Worm (Caenorhabditis elegans) whole organism, late embryonic: ENCODE data around the gene srz-63.

Experiments
- C08G9.2 ChIP-seq: sonication (generic microtip); optimal IDR thresholded peaks from 2 replicates; lab custom pipeline; 2016; ENCODE audit warnings: mild to moderate bottlenecking, missing genetic modification characterization, moderate library complexity, missing compliant biosample characterization
- C38D4.7 ChIP-seq: fragments of 200-800 bp; sonication (Bioruptor generic); optimal IDR thresholded peaks from 2 replicates; lab custom pipeline; 2018; ENCODE audit warnings: mild to moderate bottlenecking, missing genetic modification characterization, moderate library complexity, missing compliant biosample characterization
- K02D7.2 ChIP-seq: sonication (generic microtip); optimal IDR thresholded peaks from 2 replicates; lab custom pipeline; 2017; ENCODE audit warnings: mild to moderate bottlenecking, missing genetic modification characterization, missing compliant biosample characterization
- Y22D7AL.16 ChIP-seq: sonication (generic microtip); optimal IDR thresholded peaks from 2 replicates; lab custom pipeline; 2016; ENCODE audit warnings: missing genetic modification characterization, missing compliant biosample characterization
- ahr-1 ChIP-seq: sonication (generic microtip); optimal IDR thresholded peaks from 2 replicates; lab custom pipeline; 2016; ENCODE audit warnings: missing genetic modification characterization, missing compliant biosample characterization
- ama-1 ChIP-seq: fragments of 150-350 bp; optimal IDR thresholded peaks from 2 replicates; lab custom pipeline; 2014
- ceh-14 ChIP-seq: sonication (generic microtip); optimal IDR thresholded peaks from 2 replicates; lab custom pipeline; 2016; ENCODE audit warnings: missing genotype, missing genetic modification characterization, missing compliant biosample characterization
- ceh-2 ChIP-seq: sonication (generic microtip); optimal IDR thresholded peaks from 2 replicates; lab custom pipeline; 2016; ENCODE audit warnings: missing genotype, missing genetic modification characterization, missing compliant biosample characterization
- ceh-45 ChIP-seq: fragments of 200-800 bp; sonication (Bioruptor generic); IDR thresholded peaks from 2 replicates; pipeline ENCODE4 v1.3.6; 2022; ENCODE audit warnings: missing genetic modification reagents, missing genetic modification characterization, missing compliant biosample characterization
- ceh-48 ChIP-seq: sonication (generic microtip); optimal IDR thresholded peaks from 2 replicates; lab custom pipeline; 2016; ENCODE audit warnings: missing genetic modification characterization, inconsistent platforms, missing compliant biosample characterization
- ceh-6 ChIP-seq: fragments of 200-800 bp; sonication (Bioruptor generic); optimal IDR thresholded peaks from 2 replicates; lab custom pipeline; 2018; ENCODE audit warnings: mild to moderate bottlenecking, missing genetic modification characterization, missing compliant biosample characterization
- ceh-9 ChIP-seq: sonication (generic microtip); optimal IDR thresholded peaks from 2 replicates; lab custom pipeline; 2016; ENCODE audit warnings: mild to moderate bottlenecking, missing genetic modification characterization, inconsistent platforms, missing compliant biosample characterization
- che-1 ChIP-seq: sonication (generic microtip); optimal IDR thresholded peaks from 2 replicates; lab custom pipeline; 2016; ENCODE audit warnings: mild to moderate bottlenecking, missing genetic modification characterization, missing compliant biosample characterization
- dve-1 ChIP-seq: sonication (generic microtip); optimal IDR thresholded peaks from 2 replicates; lab custom pipeline; 2017; ENCODE audit warnings: antibody characterized with exemption, mild to moderate bottlenecking, missing genetic modification characterization, missing compliant biosample characterization
- elt-2 ChIP-seq: sonication (generic microtip); optimal IDR thresholded peaks from 2 replicates; lab custom pipeline; 2016; ENCODE audit warnings: missing genetic modification reagents, missing genetic modification characterization, missing compliant biosample characterization
- elt-4 ChIP-seq: sonication (generic microtip); optimal IDR thresholded peaks from 2 replicates; lab custom pipeline; 2016; ENCODE audit warnings: missing genetic modification characterization, missing compliant biosample characterization
- ets-4 ChIP-seq: sonication (generic microtip); optimal IDR thresholded peaks from 2 replicates; lab custom pipeline; 2016; ENCODE audit warnings: missing genetic modification characterization, missing compliant biosample characterization
- fax-1 ChIP-seq: sonication (generic microtip); optimal IDR thresholded peaks from 2 replicates; lab custom pipeline; 2016; ENCODE audit warnings: missing genotype, missing genetic modification characterization, missing compliant biosample characterization
- fkh-10 ChIP-seq: fragments of 150-350 bp; optimal IDR thresholded peaks from 2 replicates; lab custom pipeline; 2014; ENCODE audit warnings: missing biosample characterization, missing genetic modification reagents, missing genetic modification characterization
- fkh-6 ChIP-seq: sonication (generic microtip); optimal IDR thresholded peaks from 2 replicates; lab custom pipeline; 2016; ENCODE audit warnings: missing genetic modification characterization, missing compliant biosample characterization
- hlh-15 ChIP-seq: sonication (generic microtip); optimal IDR thresholded peaks from 2 replicates; lab custom pipeline; 2016; ENCODE audit warnings: missing genetic modification characterization, missing compliant biosample characterization
- hlh-30 ChIP-seq: sonication (generic microtip); optimal IDR thresholded peaks from 2 replicates; lab custom pipeline; 2017; ENCODE audit warnings: antibody characterized with exemption, missing genetic modification characterization, missing compliant biosample characterization; ENCODE audit not compliant: insufficient read depth
- hlh-8 ChIP-seq: sonication (generic microtip); optimal IDR thresholded peaks from 2 replicates; lab custom pipeline; 2016; ENCODE audit warnings: missing genotype, missing genetic modification characterization, missing compliant biosample characterization
- lim-6 ChIP-seq: sonication (generic microtip); optimal IDR thresholded peaks from 2 replicates; lab custom pipeline; 2016; ENCODE audit warnings: missing genetic modification characterization, missing compliant biosample characterization
- madf-2 ChIP-seq: sonication (generic microtip); optimal IDR thresholded peaks from 2 replicates; lab custom pipeline; 2017; ENCODE audit warnings: missing genetic modification characterization, missing compliant biosample characterization
- pag-3 ChIP-seq: sonication (generic microtip); optimal IDR thresholded peaks from 2 replicates; lab custom pipeline; 2016; ENCODE audit warnings: missing compliant biosample characterization, missing genetic modification characterization, borderline replicate concordance
- pat-9 ChIP-seq: fragments of 200-800 bp; sonication (Bioruptor generic); optimal IDR thresholded peaks from 2 replicates; lab custom pipeline; 2018; ENCODE audit warnings: mild to moderate bottlenecking, missing genetic modification characterization, moderate library complexity, missing compliant biosample characterization
- sox-2 ChIP-seq: fragments of 200-800 bp; sonication (Bioruptor generic); IDR thresholded peaks from 2 replicates; pipeline ENCODE4 v1.3.6; 2022; ENCODE audit warnings: missing genetic modification reagents, missing genetic modification characterization, missing compliant biosample characterization
- syd-9 ChIP-seq: sonication (generic microtip); optimal IDR thresholded peaks from 2 replicates; lab custom pipeline; 2016; ENCODE audit warnings: mild to moderate bottlenecking, missing genetic modification characterization, moderate library complexity, missing compliant biosample characterization
- tbx-2 ChIP-seq: sonication (generic microtip); optimal IDR thresholded peaks from 2 replicates; lab custom pipeline; 2016; ENCODE audit warnings: missing genetic modification characterization, missing compliant biosample characterization
- tbx-7 ChIP-seq: sonication (generic microtip); optimal IDR thresholded peaks from 2 replicates; lab custom pipeline; 2016; ENCODE audit warnings: missing genotype, missing genetic modification characterization, missing compliant biosample characterization
- ttx-3 ChIP-seq: sonication (generic microtip); optimal IDR thresholded peaks from 2 replicates; lab custom pipeline; 2016; ENCODE audit warnings: missing genetic modification reagents, missing genetic modification characterization, missing compliant biosample characterization
- unc-42 ChIP-seq: sonication (generic microtip); optimal IDR thresholded peaks from 2 replicates; lab custom pipeline; 2016; ENCODE audit warnings: missing genotype, missing genetic modification characterization, missing compliant biosample characterization
- unc-55 ChIP-seq: sonication (generic microtip); optimal IDR thresholded peaks from 2 replicates; lab custom pipeline; 2017; ENCODE audit warnings: missing biosample characterization, missing genetic modification reagents, missing genetic modification characterization

srz-63 gene

DNA sequence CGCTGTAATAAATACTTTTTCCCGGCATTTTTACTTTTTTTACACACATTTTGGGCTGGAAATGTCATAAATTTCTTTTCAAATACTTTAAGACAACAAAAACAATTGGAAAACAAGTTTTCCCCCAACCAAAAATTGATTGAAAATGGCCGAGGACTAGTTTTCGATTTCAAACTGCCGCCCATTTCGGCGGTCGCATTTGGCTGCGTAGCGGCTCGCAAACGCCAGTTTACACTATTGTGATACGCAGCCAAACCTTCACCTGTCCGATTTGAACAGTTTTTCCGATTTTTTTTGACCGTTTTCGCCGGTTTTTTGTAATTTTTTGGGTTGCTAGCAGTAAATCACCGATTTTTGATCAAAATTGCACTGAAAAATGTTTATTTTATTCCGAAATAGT lies 42.0 kb downstream of the srz-63 start (continued):
- TF ChIP-seq ets-4 (tag; lab: Kevin White, UChicago) (peak; percentile 65), K02D7.2 (tag; lab: Kevin White, UChicago) (no peak), C08G9.2 (peak; percentile 11), elt-4 (tag; lab: Kevin White, UChicago) (no peak), ama-1 (lab: Kevin White, UChicago) (peak; percentile 61), madf-2 (peak; percentile 68), unc-42 (tag; lab: Kevin White, UChicago) (peak; percentile 72), hlh-8 (tag; lab: Kevin White, UChicago) (no peak), hlh-15 (tag; lab: Kevin White, UChicago) (peak; percentile 13), ceh-2 (peak; percentile 66), dve-1 (tag; lab: Kevin White, UChicago) (peak; percentile 90), C38D4.7 (GFP tag; lab: Kevin White, UChicago) (peak; percentile 58), hlh-30 (tag; lab: Kevin White, UChicago) (no peak), ttx-3 (tag; lab: Kevin White, UChicago) (peak; percentile 51), sox-2 (GFP tag; lab: Robert Waterston, UW) (peak; percentile 7; the same call in 1 of the 2 replicates), syd-9 (tag; lab: Kevin White, UChicago) (peak; percentile 61), ceh-45 (GFP tag; lab: Robert Waterston, UW) (0 out of 2 replicates have a peak, but pooled peaks have one; percentile 35), fkh-6 (tag; lab: Kevin White, UChicago) (no peak), fkh-10 (GFP tag; lab: Kevin White, UChicago) (no peak), ceh-6 (peak; percentile 53), pat-9 (tag; lab: Kevin White, UChicago) (peak; percentile 95), tbx-2 (tag; lab: Kevin White, UChicago) (peak; percentile 91), fax-1 (tag; lab: Kevin White, UChicago) (no peak), Y22D7AL.16 (peak; percentile 45), ceh-14 (tag; lab: Kevin White, UChicago) (peak; percentile 73), tbx-7 (tag; lab: Kevin White, UChicago) (no peak), ahr-1 (no peak), che-1 (tag; lab: Kevin White, UChicago) (peak; percentile 70), lim-6 (no peak), pag-3 (tag; lab: Kevin White, UChicago) (no peak)

DNA sequence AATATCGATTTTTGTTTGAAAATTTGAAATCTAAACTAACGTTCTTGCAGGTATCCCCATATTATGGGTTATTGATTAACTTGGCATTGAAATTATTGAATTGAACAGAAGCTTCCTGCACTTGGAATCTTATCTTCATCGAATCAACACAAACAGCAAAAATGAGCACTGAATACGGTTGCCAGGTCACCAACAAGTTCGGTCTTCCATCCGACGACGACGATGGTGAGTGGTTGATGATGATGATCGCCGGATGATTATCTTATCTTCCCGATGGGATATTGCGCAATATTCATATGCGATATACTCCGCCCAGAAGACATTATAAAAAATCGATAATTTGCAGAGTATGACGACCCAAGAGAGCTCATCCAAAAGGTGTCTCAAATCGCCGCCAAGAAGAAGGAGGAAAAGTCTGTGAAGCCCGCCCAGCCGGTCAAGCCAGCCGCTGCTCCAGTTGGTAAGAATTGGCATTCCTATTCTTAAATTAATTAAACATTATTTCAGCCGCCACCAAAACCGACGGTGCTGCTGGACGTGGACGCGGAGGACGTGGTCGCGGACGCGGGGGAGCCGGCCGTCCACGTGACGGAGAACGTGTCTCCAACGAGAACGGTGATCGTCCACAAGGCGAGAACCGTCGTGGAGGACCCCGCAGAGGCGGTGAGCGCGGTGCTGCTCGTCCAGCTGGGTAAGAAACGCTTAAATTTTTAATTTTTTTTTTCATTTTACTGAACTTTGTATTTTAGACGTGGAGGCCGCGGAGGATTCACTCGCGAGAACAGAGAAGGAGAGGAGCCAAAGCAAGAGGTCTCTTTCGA lies 42.7 kb downstream of the srz-63 start, which contains the start of gene vig-1:
vig-1 (plus strand) TSS at position 51 of the 821 bp plus-strand sequence.
- TF ChIP-seq fax-1 (tag; lab: Kevin White, UChicago) (no peak), ceh-48 (peak; percentile 0), elt-2 (tag; lab: Kevin White, UChicago) (peak; percentile 29)

ce11 chrII:1322283-1323173 lies 44.1 kb downstream of the srz-63 start:
- TF ChIP-seq Y22D7AL.16 (no peak), ceh-45 (GFP tag; lab: Robert Waterston, UW) (no peak), ceh-9 (tag; lab: Kevin White, UChicago) (no peak), unc-55 (GFP tag; lab: Kevin White, UChicago) (no peak)
